Fruit fly (Drosophila melanogaster) whole organism, embryonic: ENCODE results near the gene CG6511.

Source experiments
- Aef1 ChIP-seq: fragments of 200-800 bp; sonication (Bioruptor generic); IDR thresholded peaks from 3 replicates; pipeline ENCODE4 v1.3.6; 2022; ENCODE audit warnings: missing biosample characterization, missing genetic modification characterization
- Bgb ChIP-seq: fragments of 200-800 bp; sonication (Bioruptor generic); IDR thresholded peaks from 2 replicates; pipeline ENCODE4 v1.3.6; 2022; ENCODE audit warnings: missing biosample characterization, missing genetic modification characterization; ENCODE audit not compliant: partially characterized antibody
- CG12942 ChIP-seq: fragments of 200-800 bp; sonication (Bioruptor generic); optimal IDR thresholded peaks from 3 replicates; lab custom pipeline; 2016; ENCODE audit warnings: missing biosample characterization, missing genetic modification characterization
- CG13624 ChIP-seq: fragments of 200-800 bp; sonication (Bioruptor generic); optimal IDR thresholded peaks from 2 replicates; lab custom pipeline; 2016; ENCODE audit warnings: missing biosample characterization, missing genetic modification characterization
- CG14014 ChIP-seq: fragments of 200-800 bp; sonication (Bioruptor generic); IDR thresholded peaks from 2 replicates; pipeline ENCODE4 v1.3.6; 2022; ENCODE audit warnings: missing biosample characterization, missing genetic modification characterization
- CG16863 ChIP-seq: fragments of 200-800 bp; sonication (Bioruptor generic); optimal IDR thresholded peaks from 3 replicates; lab custom pipeline; 2016; ENCODE audit warnings: missing biosample characterization, missing genetic modification characterization
- CG17359 ChIP-seq: fragments of 200-800 bp; sonication (Bioruptor generic); optimal IDR thresholded peaks from 3 replicates; lab custom pipeline; 2018; ENCODE audit warnings: missing biosample characterization, mild to moderate bottlenecking, missing genetic modification characterization, moderate library complexity
- CG17385 ChIP-seq: fragments of 200-800 bp; sonication (Bioruptor generic); optimal IDR thresholded peaks from 3 replicates; lab custom pipeline; 2018; ENCODE audit warnings: missing biosample characterization, mild to moderate bottlenecking, missing genetic modification characterization
- CG17568 ChIP-seq: fragments of 200-800 bp; sonication (Bioruptor generic); optimal IDR thresholded peaks from 2 replicates; lab custom pipeline; 2018; ENCODE audit warnings: missing biosample characterization, mild to moderate bottlenecking, missing genetic modification characterization, moderate library complexity
- CG2199 ChIP-seq: fragments of 200-800 bp; sonication (Bioruptor generic); IDR thresholded peaks from 3 replicates; pipeline ENCODE4 v1.3.6; 2022; ENCODE audit warnings: missing biosample characterization, missing genetic modification characterization
- CG2202 ChIP-seq: fragments of 200-800 bp; sonication (Bioruptor generic); optimal IDR thresholded peaks from 2 replicates; lab custom pipeline; 2018; ENCODE audit warnings: missing biosample characterization, mild to moderate bottlenecking, missing genetic modification characterization
- CG2712 ChIP-seq: fragments of 200-800 bp; optimal IDR thresholded peaks from 3 replicates; lab custom pipeline; 2019; ENCODE audit warnings: missing biosample characterization, mild to moderate bottlenecking, missing genetic modification characterization, moderate library complexity
- CG2889 ChIP-seq: fragments of 200-800 bp; sonication (Bioruptor generic); IDR thresholded peaks from 3 replicates; pipeline ENCODE4 v1.3.6; 2022; ENCODE audit warnings: missing biosample characterization, missing genetic modification characterization
- CG31224 ChIP-seq: fragments of 200-800 bp; sonication (Bioruptor generic); IDR thresholded peaks from 2 replicates; pipeline ENCODE4 v1.3.6; 2022; ENCODE audit warnings: missing biosample characterization, missing genetic modification characterization
- CG3407 ChIP-seq: fragments of 200-800 bp; sonication (Bioruptor generic); optimal IDR thresholded peaks from 2 replicates; lab custom pipeline; 2018; ENCODE audit warnings: missing biosample characterization, mild to moderate bottlenecking, missing genetic modification characterization
- CG3995 ChIP-seq: fragments of 200-800 bp; sonication (Bioruptor generic); optimal IDR thresholded peaks from 3 replicates; lab custom pipeline; 2016; ENCODE audit warnings: missing biosample characterization, missing genetic modification characterization
- CG5180 ChIP-seq: fragments of 200-800 bp; sonication (Bioruptor generic); optimal IDR thresholded peaks from 3 replicates; lab custom pipeline; 2017; ENCODE audit warnings: missing biosample characterization, missing genetic modification characterization, mild to moderate bottlenecking, moderate library complexity, missing genetic modification reagents
- CG6654 ChIP-seq: fragments of 200-800 bp; sonication (Bioruptor generic); optimal IDR thresholded peaks from 2 replicates; lab custom pipeline; 2017; ENCODE audit warnings: missing biosample characterization, mild to moderate bottlenecking, missing genetic modification characterization
- CG6765 ChIP-seq: fragments of 200-800 bp; sonication (Bioruptor generic); optimal IDR thresholded peaks from 3 replicates; lab custom pipeline; 2017; ENCODE audit warnings: missing biosample characterization, mild to moderate bottlenecking, missing genetic modification characterization
- CG7839 ChIP-seq: fragments of 200-800 bp; sonication (Bioruptor generic); optimal IDR thresholded peaks from 3 replicates; lab custom pipeline; 2018; ENCODE audit warnings: missing biosample characterization, mild to moderate bottlenecking, missing genetic modification characterization, moderate library complexity
- CG7928 ChIP-seq: fragments of 200-800 bp; sonication (Bioruptor generic); optimal IDR thresholded peaks from 2 replicates; lab custom pipeline; 2017; ENCODE audit warnings: missing biosample characterization, mild to moderate bottlenecking, missing genetic modification characterization
- CG9817 ChIP-seq: fragments of 200-800 bp; sonication (Bioruptor generic); optimal IDR thresholded peaks from 2 replicates; lab custom pipeline; 2018; ENCODE audit warnings: missing biosample characterization, mild to moderate bottlenecking, missing genetic modification characterization, moderate library complexity
- Dip3 ChIP-seq: fragments of 200-800 bp; sonication (Bioruptor generic); optimal IDR thresholded peaks from 3 replicates; lab custom pipeline; 2016; ENCODE audit warnings: missing biosample characterization, missing genetic modification characterization
- H2.0 ChIP-seq: fragments of 200-800 bp; sonication (Bioruptor generic); IDR thresholded peaks from 2 replicates; pipeline ENCODE4 v1.3.6; 2022; ENCODE audit warnings: missing biosample characterization, missing genetic modification characterization
- Oaz ChIP-seq: fragments of 200-800 bp; sonication (Bioruptor generic); IDR thresholded peaks from 2 replicates; pipeline ENCODE4 v1.3.6; 2022; ENCODE audit warnings: missing biosample characterization, missing genetic modification characterization
- Spps ChIP-seq: fragments of 200-800 bp; sonication (Bioruptor generic); optimal IDR thresholded peaks from 2 replicates; lab custom pipeline; 2018; ENCODE audit warnings: missing biosample characterization, mild to moderate bottlenecking, missing genetic modification characterization
- Stat92E ChIP-seq, 3 experiments: fragments of >200 bp in 2 of 3; fragments of 200-800 bp in 1 of 3; sonication (Bioruptor generic) in 1 of 3; optimal IDR thresholded peaks; 2 replicates each; lab custom pipeline; 2017 to 2019; ENCODE audit warnings: missing biosample characterization in 3 of 3, missing genetic modification characterization in 3 of 3, mild to moderate bottlenecking in 1 of 3, moderate library complexity in 1 of 3
- aop ChIP-seq: fragments of 200-800 bp; sonication (Bioruptor generic); IDR thresholded peaks from 2 replicates; pipeline ENCODE4 v1.3.6; 2022; ENCODE audit warnings: missing biosample characterization, missing genetic modification characterization
- ap ChIP-seq: fragments of 200-800 bp; sonication (Bioruptor generic); IDR thresholded peaks from 2 replicates; pipeline ENCODE4 v1.3.6; 2022; ENCODE audit warnings: missing biosample characterization, missing genetic modification characterization
- ara ChIP-seq: fragments of 200-800 bp; sonication (Bioruptor generic); IDR thresholded peaks from 2 replicates; pipeline ENCODE4 v1.3.6; 2022; ENCODE audit warnings: missing biosample characterization, missing genetic modification characterization
- bbx ChIP-seq: fragments of 200-800 bp; sonication (Bioruptor generic); IDR thresholded peaks from 2 replicates; pipeline ENCODE4 v1.3.6; 2022; ENCODE audit warnings: missing biosample characterization, missing genetic modification characterization; ENCODE audit not compliant: partially characterized antibody
- cg ChIP-seq: fragments of 200-800 bp; sonication (Bioruptor generic); optimal IDR thresholded peaks from 3 replicates; lab custom pipeline; 2019; ENCODE audit warnings: missing biosample characterization, mild to moderate bottlenecking, missing genetic modification characterization, moderate library complexity
- chif ChIP-seq, 2 experiments: fragments of 200-800 bp; sonication (Bioruptor generic); optimal IDR thresholded peaks; 3 replicates each; lab custom pipeline; 2016; ENCODE audit warnings: missing biosample characterization in 2 of 2, missing genetic modification characterization in 2 of 2
- cwo ChIP-seq: fragments of 200-800 bp; sonication (Bioruptor generic); optimal IDR thresholded peaks from 3 replicates; lab custom pipeline; 2017; ENCODE audit warnings: missing biosample characterization, missing genetic modification characterization, mild to moderate bottlenecking, moderate library complexity, missing genetic modification reagents
- esg ChIP-seq: fragments of 200-800 bp; sonication (Bioruptor generic); conservative IDR thresholded peaks from 2 replicates; pipeline ENCODE4 v1.3.6; 2022; ENCODE audit warnings: missing biosample characterization, missing genetic modification characterization
- gt ChIP-seq: fragments of 200-800 bp; sonication (Bioruptor generic); IDR thresholded peaks from 2 replicates; pipeline ENCODE4 v1.3.6; 2022; ENCODE audit warnings: missing biosample characterization, missing genetic modification characterization
- jigr1 ChIP-seq: fragments of 200-800 bp; sonication (Bioruptor generic); IDR thresholded peaks from 3 replicates; pipeline ENCODE4 v1.3.6; 2022; ENCODE audit warnings: missing biosample characterization, missing genetic modification characterization
- kah ChIP-seq: fragments of 200-800 bp; sonication (Bioruptor generic); optimal IDR thresholded peaks from 2 replicates; lab custom pipeline; 2018; ENCODE audit warnings: missing biosample characterization, mild to moderate bottlenecking, missing genetic modification characterization
- knrl ChIP-seq: fragments of 200-800 bp; sonication (Bioruptor generic); IDR thresholded peaks from 3 replicates; pipeline ENCODE4 v1.3.6; 2022; ENCODE audit warnings: missing biosample characterization, missing genetic modification characterization; ENCODE audit not compliant: partially characterized antibody
- lov ChIP-seq, 2 experiments: fragments of 200-800 bp in 1 of 2; fragments of >200 bp in 1 of 2; sonication (Bioruptor generic) in 1 of 2; IDR thresholded peaks in 1 of 2; optimal IDR thresholded peaks in 1 of 2; 2 replicates in 1 of 2; 3 replicates in 1 of 2; pipeline versions ENCODE4 v1.3.6 to Lab custom; 2017 to 2022; ENCODE audit warnings: missing biosample characterization in 1 of 2, missing genetic modification characterization in 1 of 2
- peb ChIP-seq: fragments of 200-800 bp; sonication (Bioruptor generic); IDR thresholded peaks from 2 replicates; pipeline ENCODE4 v1.3.6; 2022; ENCODE audit warnings: missing biosample characterization, missing genetic modification characterization
- pros ChIP-seq: fragments of 200-800 bp; sonication (Bioruptor generic); optimal IDR thresholded peaks from 3 replicates; lab custom pipeline; 2019; ENCODE audit warnings: missing biosample characterization, mild to moderate bottlenecking, missing genetic modification characterization, moderate library complexity
- schlank ChIP-seq: fragments of 200-800 bp; sonication (Bioruptor generic); optimal IDR thresholded peaks from 2 replicates; lab custom pipeline; 2018; ENCODE audit warnings: missing biosample characterization, mild to moderate bottlenecking, missing genetic modification characterization
- sug ChIP-seq: fragments of 200-800 bp; optimal IDR thresholded peaks from 2 replicates; lab custom pipeline; 2019; ENCODE audit warnings: missing biosample characterization, mild to moderate bottlenecking, missing genetic modification characterization, moderate library complexity
- tap ChIP-seq: fragments of 200-800 bp; optimal IDR thresholded peaks from 3 replicates; lab custom pipeline; 2019; ENCODE audit warnings: missing biosample characterization, mild to moderate bottlenecking, missing genetic modification characterization, moderate library complexity
- tll ChIP-seq, 2 experiments: fragments of 200-800 bp in 1 of 2; fragments of >200 bp in 1 of 2; sonication (Bioruptor generic) in 1 of 2; optimal IDR thresholded peaks; 2 replicates each; lab custom pipeline; 2017 to 2019; ENCODE audit warnings: missing biosample characterization in 2 of 2, missing genetic modification characterization in 2 of 2, mild to moderate bottlenecking in 1 of 2, moderate library complexity in 1 of 2
- tna ChIP-seq: fragments of 200-800 bp; sonication (Bioruptor generic); IDR thresholded peaks from 2 replicates; pipeline ENCODE4 v1.3.6; 2022; ENCODE audit warnings: missing biosample characterization, missing genetic modification characterization; ENCODE audit not compliant: partially characterized antibody
- usp ChIP-seq: fragments of >200 bp; optimal IDR thresholded peaks from 2 replicates; lab custom pipeline; 2017; ENCODE audit warnings: missing biosample characterization, missing genetic modification characterization
- wor ChIP-seq: fragments of 200-800 bp; sonication (Bioruptor generic); IDR thresholded peaks from 2 replicates; pipeline ENCODE4 v1.3.6; 2022; ENCODE audit warnings: missing biosample characterization, missing genetic modification characterization
- zfh2 ChIP-seq: fragments of 200-800 bp; sonication (Bioruptor generic); optimal IDR thresholded peaks from 2 replicates; lab custom pipeline; 2016; ENCODE audit warnings: missing biosample characterization, missing genetic modification characterization

Gene CG6511

dm6 chr3L:8741051-8741468 lies 19.9 kb downstream of the CG6511 start (continued):
- TF ChIP-seq CG7839 (no peak), jigr1 (GFP tag; lab: Robert Waterston, UW) (no peak), pros (GFP tag; lab: Kevin White, UChicago) (no peak), CG31224 (GFP tag; lab: Robert Waterston, UW) (no peak), CG6654 (no peak), tap (tag; lab: Kevin White, UChicago) (no peak), Dip3 (GFP tag; lab: Kevin White, UChicago) (no peak), CG14014 (peak; percentile 25; the same call in 1 of the 2 replicates), Spps (tag; lab: Kevin White, UChicago) (no peak), CG16863 (GFP tag; lab: Kevin White, UChicago) (no peak), CG13624 (GFP tag; lab: Kevin White, UChicago) (no peak), knrl (GFP tag; lab: Robert Waterston, UW) (no peak), CG17568 (GFP tag; lab: Kevin White, UChicago) (no peak), CG2712 (no peak), esg (GFP tag; lab: Robert Waterston, UW) (no peak), CG2889 (GFP tag; lab: Robert Waterston, UW) (no peak), CG6765 (GFP tag; lab: Kevin White, UChicago) (peak; percentile 58), CG3407 (peak; percentile 39), CG9817 (tag; lab: Kevin White, UChicago) (no peak), bbx (no peak), cwo (GFP tag; lab: Kevin White, UChicago) (no peak), CG17385 (GFP tag; lab: Kevin White, UChicago) (peak; percentile 53), ap (GFP tag; lab: Robert Waterston, UW) (0 out of 2 replicates have a peak, but pooled peaks have one; percentile 10), CG2202 (no peak), tna (GFP tag; lab: Robert Waterston, UW) (no peak), gt (no peak), CG17359 (peak; percentile 31), aop (GFP tag; lab: Robert Waterston, UW) (peak; percentile 72; the same call in 1 of the 2 replicates), chif (GFP tag; optimal IDR thresholded peaks at IDR 0.05; lab: Kevin White, UChicago) (peak in 1 of 2 experiments; percentile 27), Aef1 (GFP tag; lab: Robert Waterston, UW) (no peak), cg (no peak), zfh2 (GFP tag; lab: Kevin White, UChicago) (no peak), CG5180 (GFP tag; lab: Kevin White, UChicago) (no peak), schlank (tag; lab: Kevin White, UChicago) (no peak), Bgb (GFP tag; lab: Robert Waterston, UW) (no peak), sug (tag; lab: Kevin White, UChicago) (no peak), CG2199 (GFP tag; lab: Robert Waterston, UW) (peak; percentile 32; the same call in 1 of the 3 replicates), kah (GFP tag; lab: Kevin White, UChicago) (no peak), CG7928 (no peak), Oaz (no peak), usp (GFP tag; lab: Kevin White, UChicago) (no peak), H2.0 (GFP tag; lab: Robert Waterston, UW) (no peak), peb (no peak), lov (optimal IDR thresholded peaks at IDR 0.05; lab: Kevin White, UChicago) (no peak), lov (GFP tag; IDR thresholded peaks at IDR 0.05; lab: Robert Waterston, UW) (no peak), CG12942 (GFP tag; lab: Kevin White, UChicago) (no peak), tll (GFP tag; optimal IDR thresholded peaks at IDR 0.05; lab: Kevin White, UChicago) (no peak), Stat92E (GFP tag; optimal IDR thresholded peaks at IDR 0.05; lab: Kevin White, UChicago) (no peak), ara (GFP tag; lab: Robert Waterston, UW) (no peak), CG3995 (GFP tag; lab: Kevin White, UChicago) (peak; percentile 2), wor (GFP tag; lab: Robert Waterston, UW) (no peak)
